Fruit fly (Drosophila melanogaster): ENCODE measurements around the gene CG3223.
A peak's percentile ranks its signal among the peaks of the same experiment; 100 is the strongest.

Gene CG3223

dm6 chr3R:8001074-8001669 is 8.0 kb upstream of the CG3223 start, which contains the start of the genes Kmn2 and CG2698 (continued):
- TF ChIP-seq dmrt11E (tag; optimal IDR thresholded peaks at IDR 0.05) (peak; percentile 94), CG14860 (GFP tag; IDR thresholded peaks at IDR 0.05; ENCODE audit: partially characterized antibody) (peak; percentile 25; the same call in 1 of the 3 replicates), CG31224 (GFP tag; IDR thresholded peaks at IDR 0.05) (peak; percentile 94), CG12659 (GFP tag; optimal IDR thresholded peaks at IDR 0.05) (peak; percentile 97), CG11093 (GFP tag; IDR thresholded peaks at IDR 0.05) (peak; percentile 98), HLHmδ (GFP tag; optimal IDR thresholded peaks at IDR 0.05) (no peak), CG1024 (GFP tag; IDR thresholded peaks at IDR 0.05) (peak; percentile 90), Usf (GFP tag; optimal IDR thresholded peaks at IDR 0.05) (peak; percentile 91), CG9876 (GFP tag; optimal IDR thresholded peaks at IDR 0.05) (peak; percentile 48), CG10274 (GFP tag; optimal IDR thresholded peaks at IDR 0.05) (peak; percentile 68), CG6683 (GFP tag; optimal IDR thresholded peaks at IDR 0.05) (peak; percentile 87), Ravus (GFP tag; IDR thresholded peaks at IDR 0.05) (peak; percentile 94), phol (tag; optimal IDR thresholded peaks at IDR 0.05) (peak; percentile 97), TFAM (GFP tag; optimal IDR thresholded peaks at IDR 0.05) (no peak), emc (GFP tag; optimal IDR thresholded peaks at IDR 0.05) (peak; percentile 69), CG18011 (GFP tag; optimal IDR thresholded peaks at IDR 0.05) (peak; percentile 82), gsb (GFP tag; IDR thresholded peaks at IDR 0.05) (peak; percentile 93), Lhr (GFP tag; optimal IDR thresholded peaks at IDR 0.05) (peak; percentile 89), scrt (GFP tag; optimal IDR thresholded peaks at IDR 0.05) (peak; percentile 88), ATbp (GFP tag; optimal IDR thresholded peaks at IDR 0.05) (peak; percentile 94), CG10431 (GFP tag; optimal IDR thresholded peaks at IDR 0.05) (peak; percentile 89), jigr1 (GFP tag; IDR thresholded peaks at IDR 0.05) (peak; percentile 96), CG18619 (GFP tag; optimal IDR thresholded peaks at IDR 0.05) (peak; percentile 94), CG1529 (GFP tag; optimal IDR thresholded peaks at IDR 0.05) (peak; percentile 89), CG17385 (GFP tag; optimal IDR thresholded peaks at IDR 0.05) (peak; percentile 92), Trl (optimal IDR thresholded peaks at IDR 0.05) (no peak), Trl (GFP tag; optimal IDR thresholded peaks at IDR 0.05) (peak; percentile 84), Adf1 (GFP tag; IDR thresholded peaks at IDR 0.05) (peak; percentile 85), CG6272 (GFP tag; IDR thresholded peaks at IDR 0.05) (peak; percentile 97), slou (GFP tag; optimal IDR thresholded peaks at IDR 0.05) (peak; percentile 87), br (optimal IDR thresholded peaks at IDR 0.05) (no peak), hkb (optimal IDR thresholded peaks at IDR 0.05) (peak; percentile 72), hkb (GFP tag; IDR thresholded peaks at IDR 0.05) (peak; percentile 97), CG12219 (GFP tag; optimal IDR thresholded peaks at IDR 0.05) (peak; percentile 81), CG15073 (GFP tag; optimal IDR thresholded peaks at IDR 0.05) (peak; percentile 75), cas (GFP tag; IDR thresholded peaks at IDR 0.05) (peak; percentile 96), D19B (GFP tag; optimal IDR thresholded peaks at IDR 0.05) (peak; percentile 85), CG42726 (GFP tag; IDR thresholded peaks at IDR 0.05; ENCODE audit: partially characterized antibody) (0 out of 2 replicates have a peak, but pooled peaks have one; percentile 27), tx (GFP tag; optimal IDR thresholded peaks at IDR 0.05) (peak; percentile 73), usp (GFP tag; optimal IDR thresholded peaks at IDR 0.05) (no peak), Hmx (GFP tag; optimal IDR thresholded peaks at IDR 0.05) (peak; percentile 68), fd64A (GFP tag; optimal IDR thresholded peaks at IDR 0.05) (peak; percentile 74), Hr51 (GFP tag; optimal IDR thresholded peaks at IDR 0.05) (peak; percentile 80 to 94), tup (GFP tag; optimal IDR thresholded peaks at IDR 0.05) (peak; percentile 87), crc (GFP tag; optimal IDR thresholded peaks at IDR 0.05) (peak; percentile 56), CG9215 (GFP tag; IDR thresholded peaks at IDR 0.05) (peak; percentile 97), bcd (GFP tag; optimal IDR thresholded peaks at IDR 0.05) (peak; percentile 96), CG4617 (GFP tag; optimal IDR thresholded peaks at IDR 0.05; ENCODE audit: borderline replicate concordance) (peak; percentile 89), sens-2 (GFP tag; IDR thresholded peaks at IDR 0.05) (peak; percentile 95), amos (GFP tag; IDR thresholded peaks at IDR 0.05; ENCODE audit: partially characterized antibody) (peak; percentile 36; the same call in 1 of the 2 replicates)
